Worm (Caenorhabditis elegans) whole organism, L4/young adult: Measurements from ENCODE around the gene dhc-3.

Source experiments
- W03F9.2 ChIP-seq: fragments of 150-350 bp; optimal IDR thresholded peaks from 2 replicates; lab custom pipeline; 2014; ENCODE audit warnings: missing biosample characterization, missing genetic modification characterization
- dao-5 ChIP-seq: sonication (generic microtip); optimal IDR thresholded peaks from 2 replicates; lab custom pipeline; 2016; ENCODE audit warnings: missing genotype, missing genetic modification characterization, moderate library complexity, missing compliant biosample characterization
- him-1 ChIP-seq: sonication (generic microtip); optimal IDR thresholded peaks from 2 replicates; lab custom pipeline; 2016; ENCODE audit warnings: missing genotype, missing genetic modification reagents, missing genetic modification characterization, missing compliant biosample characterization

ce11 chrV:13129895-13130294 is 8.9 kb upstream of the dhc-3 start, which contains the start of gene eat-6:
- no peak for TF ChIP-seq him-1 (tag; lab: Kevin White, UChicago)
- TF ChIP-seq W03F9.2 (tag; lab: Kevin White, UChicago) = no peak
- TF ChIP-seq dao-5 (tag; lab: Kevin White, UChicago) = no peak
